Worm (Caenorhabditis elegans) whole organism, early embryonic: ENCODE results near the gene cest-6.

Experiments used
- B0310.2 ChIP-seq: sonication (generic microtip); optimal IDR thresholded peaks from 2 replicates; lab custom pipeline; 2016; ENCODE audit warnings: mild to moderate bottlenecking, missing genetic modification characterization, missing compliant biosample characterization
- flt-1 ChIP-seq: fragments of 200-800 bp; sonication (Bioruptor generic); IDR thresholded peaks from 2 replicates; pipeline ENCODE4 v1.3.6; 2022; ENCODE audit warnings: missing genetic modification characterization, missing compliant biosample characterization
- tra-4 ChIP-seq: sonication (generic microtip); optimal IDR thresholded peaks from 2 replicates; lab custom pipeline; 2017; ENCODE audit warnings: missing genetic modification characterization, missing compliant biosample characterization

DNA sequence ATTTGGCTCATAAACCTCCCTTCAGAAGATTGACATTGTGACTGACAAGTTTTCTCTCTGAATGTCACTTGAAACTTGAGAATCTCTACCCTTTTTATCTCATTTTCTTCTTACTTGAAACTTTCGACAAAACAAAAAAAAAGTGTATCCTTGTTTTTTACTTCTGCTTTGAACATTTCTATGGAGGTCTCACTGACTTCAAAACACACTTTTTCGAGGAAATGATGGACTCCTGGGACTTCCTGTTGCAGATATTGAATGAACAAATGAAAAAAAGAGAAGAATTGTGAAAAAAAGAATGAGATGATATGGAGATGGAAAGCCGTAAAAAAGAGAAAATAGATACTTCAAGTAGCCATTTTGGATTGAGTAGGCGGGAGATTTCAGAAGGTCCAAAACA, 12.8 kb upstream of the cest-6 start:
- TF ChIP-seq tra-4 = no peak
- TF ChIP-seq flt-1 = no peak
- no peak for TF ChIP-seq B0310.2 (tag; lab: Kevin White, UChicago)
